Worm (Caenorhabditis elegans): ENCODE measurements around the gene Y38C1AA.12.

The Y38C1AA.12 gene

DNA sequence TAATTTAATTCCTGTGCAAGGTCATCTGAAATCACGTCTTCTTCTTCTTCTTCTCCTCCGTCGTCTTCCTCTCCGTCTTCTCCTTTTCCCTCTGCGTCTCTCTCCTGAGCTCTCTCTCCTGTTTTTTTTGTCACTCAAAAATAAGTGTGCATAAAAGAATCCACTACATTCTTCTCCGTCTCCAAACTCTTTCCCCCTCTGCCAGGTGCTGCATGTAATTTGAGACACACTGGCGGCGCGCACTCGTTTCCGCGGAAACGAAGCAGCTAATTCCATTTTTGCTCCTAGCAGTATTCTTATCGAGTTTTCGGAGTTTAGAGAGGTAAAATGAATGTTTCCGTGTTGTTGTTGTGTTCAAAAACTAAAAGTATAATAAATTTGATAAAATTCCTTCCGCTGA is 5.9 kb upstream of the Y38C1AA.12 start:
- TF ChIP-seq C34F6.9 (tag; optimal IDR thresholded peaks at IDR 0.05) = peak; percentile 19
- TF ChIP-seq elt-1 (tag; optimal IDR thresholded peaks at IDR 0.05) = no peak
- TF ChIP-seq unc-55 (GFP tag; optimal IDR thresholded peaks at IDR 0.05) = peak; percentile 11

DNA sequence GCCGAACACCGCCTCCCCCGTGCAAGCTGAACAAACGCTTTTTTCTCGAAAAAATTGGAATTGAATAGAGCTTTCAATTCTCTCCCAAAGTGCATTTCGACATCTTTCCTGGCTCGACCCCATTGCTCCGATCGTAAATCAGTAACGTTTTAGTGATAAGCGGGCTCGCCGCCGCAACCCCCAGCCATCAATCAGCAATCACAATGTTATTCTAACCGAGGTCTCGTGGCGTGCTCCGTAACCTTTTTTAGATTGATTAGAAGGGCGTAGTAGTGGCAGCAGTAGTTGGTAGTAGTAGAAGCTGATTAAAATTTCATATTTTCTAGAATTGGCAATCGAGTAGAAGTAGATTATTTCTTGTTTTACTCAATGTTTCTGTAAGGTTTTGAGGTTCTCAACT is 4.7 kb upstream of the Y38C1AA.12 start:
- TF ChIP-seq mbf-1 (tag; optimal IDR thresholded peaks at IDR 0.05) = no peak
- TF ChIP-seq ceh-16 (tag; optimal IDR thresholded peaks at IDR 0.05) = no peak
- no peak for TF ChIP-seq mab-5 (tag; optimal IDR thresholded peaks at IDR 0.05)
- TF ChIP-seq blmp-1 (tag; optimal IDR thresholded peaks at IDR 0.05; ENCODE audit: insufficient read depth) = no peak

DNA sequence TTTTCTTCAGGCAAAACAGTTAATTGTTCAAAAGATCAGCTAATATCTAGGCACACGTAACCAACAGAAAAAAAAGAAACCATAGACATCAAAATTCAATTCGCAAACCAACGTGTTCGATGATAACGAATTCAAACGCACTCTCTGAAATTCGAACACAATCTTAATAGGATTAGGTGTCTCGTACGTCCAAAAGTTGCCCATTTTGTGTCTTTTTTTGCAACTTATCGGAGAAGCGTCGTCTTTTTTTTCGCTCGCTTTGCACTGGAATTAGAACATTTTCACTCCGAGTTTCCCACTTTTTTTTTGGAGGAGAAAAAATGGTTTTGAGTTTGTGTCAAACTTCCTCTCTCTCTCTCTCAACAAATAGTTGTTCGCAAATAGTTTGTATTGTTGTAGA is 3.0 kb upstream of the Y38C1AA.12 start:
- TF ChIP-seq lin-39 (tag; optimal IDR thresholded peaks at IDR 0.05) = no peak
- TF ChIP-seq nhr-237 (tag; optimal IDR thresholded peaks at IDR 0.05) = no peak

DNA sequence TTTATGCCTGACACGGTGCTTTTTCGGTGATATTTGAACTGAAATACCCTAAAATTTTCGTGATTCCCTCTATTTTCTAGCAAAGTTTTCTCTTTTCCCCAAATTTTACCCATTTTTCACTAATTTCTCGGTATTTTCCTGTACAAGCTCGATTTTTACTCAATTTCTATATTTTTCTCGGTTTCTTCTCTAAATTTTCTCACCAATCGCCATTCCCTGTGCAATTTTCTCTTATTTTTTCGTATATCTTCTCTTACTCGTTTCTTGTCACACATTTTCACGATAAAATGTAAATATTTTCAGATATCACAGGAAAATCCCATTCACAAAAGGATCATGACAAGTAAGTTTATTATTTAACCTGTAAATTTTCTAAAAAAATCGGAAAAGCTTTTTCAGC is 2.4 kb downstream of the Y38C1AA.12 start, which contains the start of gene csn-3:
TSS of gene csn-3 (plus strand) at position 301 of the 400 bp plus-strand sequence.
- TF ChIP-seq elt-3 (tag; optimal IDR thresholded peaks at IDR 0.05) = no peak
- TF ChIP-seq alr-1 (tag; optimal IDR thresholded peaks at IDR 0.05) = no peak
- TF ChIP-seq zag-1 (tag; optimal IDR thresholded peaks at IDR 0.05) = no peak
- TF ChIP-seq elt-1 (tag; optimal IDR thresholded peaks at IDR 0.05) = no peak
- TF ChIP-seq ama-1 (optimal IDR thresholded peaks at IDR 0.05) = no peak
- TF ChIP-seq nhr-11 (tag; optimal IDR thresholded peaks at IDR 0.05) = no peak
- no peak for TF ChIP-seq mdl-1 (tag; optimal IDR thresholded peaks at IDR 0.05)
- TF ChIP-seq sma-3 (GFP tag; optimal IDR thresholded peaks at IDR 0.05) = no peak
- no peak for TF ChIP-seq gmeb-1 (tag; optimal IDR thresholded peaks at IDR 0.05)
- TF ChIP-seq egl-27 (tag; optimal IDR thresholded peaks at IDR 0.05) = no peak
- TF ChIP-seq ztf-11 (tag; optimal IDR thresholded peaks at IDR 0.05) = no peak
- no peak for TF ChIP-seq dmd-4 (tag; optimal IDR thresholded peaks at IDR 0.05)
- no peak for TF ChIP-seq ceh-82 (tag; optimal IDR thresholded peaks at IDR 0.05)
- TF ChIP-seq sem-4 (tag; optimal IDR thresholded peaks at IDR 0.05) = no peak
- TF ChIP-seq C34F6.9 (tag; optimal IDR thresholded peaks at IDR 0.05) = no peak
- TF ChIP-seq nhr-6 (tag; optimal IDR thresholded peaks at IDR 0.05) = no peak
- no peak for TF ChIP-seq mbf-1 (tag; optimal IDR thresholded peaks at IDR 0.05)
- no peak for TF ChIP-seq aly-2 (tag; optimal IDR thresholded peaks at IDR 0.05)
- no peak for TF ChIP-seq lsy-2 (tag; optimal IDR thresholded peaks at IDR 0.05)
- no peak for TF ChIP-seq crh-2 (tag; optimal IDR thresholded peaks at IDR 0.05)

DNA sequence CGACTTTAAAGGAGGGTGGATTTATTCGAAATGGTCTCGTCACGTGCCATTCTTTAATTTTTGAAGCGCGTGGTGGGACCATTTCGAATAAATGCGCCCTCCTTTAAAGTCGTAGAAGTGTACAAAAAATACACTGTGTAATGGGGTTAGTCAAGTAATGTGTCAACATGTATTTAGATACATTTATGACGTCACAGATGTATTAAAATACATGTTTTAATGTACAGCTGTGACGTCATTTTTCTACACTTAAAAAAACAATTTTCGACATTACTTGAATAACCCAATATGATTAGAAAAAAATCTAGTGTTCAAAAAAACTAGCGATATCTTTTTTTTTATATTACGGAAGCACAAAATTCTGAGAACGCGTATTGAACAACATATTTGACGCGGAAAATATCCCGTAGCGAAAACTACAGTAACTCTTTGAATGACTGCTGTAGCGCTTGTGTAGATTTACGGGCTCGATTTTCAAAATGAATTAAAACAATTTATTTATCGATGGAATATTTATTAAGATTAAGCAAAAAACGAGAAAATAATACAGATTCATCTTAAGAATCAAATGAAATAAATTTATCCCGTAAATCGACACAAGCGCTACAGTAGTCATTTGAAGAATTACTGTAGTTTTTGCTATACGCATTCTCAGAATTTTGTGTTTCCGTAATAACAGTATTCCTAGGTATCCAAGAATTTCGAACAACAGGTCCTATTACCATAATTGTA is 11.0 kb downstream of the Y38C1AA.12 start, which contains the start of gene gfrp-1:
TSS of gene gfrp-1 (plus strand) at position 682 of the 732 bp plus-strand sequence.
- TF ChIP-seq sma-9 (GFP tag; optimal IDR thresholded peaks at IDR 0.05) (no peak), sma-9 (tag; optimal IDR thresholded peaks at IDR 0.05) (no peak), peb-1 (tag; optimal IDR thresholded peaks at IDR 0.05) (no peak), dmd-4 (tag; optimal IDR thresholded peaks at IDR 0.05) (no peak), unc-55 (GFP tag; optimal IDR thresholded peaks at IDR 0.05) (no peak), ZK546.5 (tag; optimal IDR thresholded peaks at IDR 0.05) (no peak), mdl-1 (tag; optimal IDR thresholded peaks at IDR 0.05) (no peak), nhr-237 (tag; optimal IDR thresholded peaks at IDR 0.05) (no peak), fos-1 (tag; optimal IDR thresholded peaks at IDR 0.05) (no peak), aly-2 (tag; optimal IDR thresholded peaks at IDR 0.05) (no peak), mbf-1 (tag; optimal IDR thresholded peaks at IDR 0.05) (no peak), ztf-4 (tag; optimal IDR thresholded peaks at IDR 0.05) (no peak), R02D3.7 (tag; optimal IDR thresholded peaks at IDR 0.05) (no peak), nhr-25 (tag; optimal IDR thresholded peaks at IDR 0.05) (no peak), alr-1 (tag; optimal IDR thresholded peaks at IDR 0.05) (no peak), nhr-10 (tag; optimal IDR thresholded peaks at IDR 0.05) (no peak), snpc-4 (tag; optimal IDR thresholded peaks at IDR 0.05) (no peak), zag-1 (tag; optimal IDR thresholded peaks at IDR 0.05) (no peak)

Measured in whole organism, L2 larva.